Fruit fly (Drosophila melanogaster) whole organism, embryonic: Measurements from ENCODE around the gene MAGE.

Source experiments
- ATbp ChIP-seq: fragments of 200-800 bp; sonication (Bioruptor generic); optimal IDR thresholded peaks from 2 replicates; lab custom pipeline; 2017; ENCODE audit warnings: missing biosample characterization, mild to moderate bottlenecking, missing genetic modification characterization, missing genetic modification reagents
- Adf1 ChIP-seq: fragments of 200-800 bp; sonication (Bioruptor generic); IDR thresholded peaks from 2 replicates; pipeline ENCODE4 v1.3.6; 2022; ENCODE audit warnings: missing biosample characterization, missing genetic modification characterization
- Atf3 ChIP-seq: fragments of 200-800 bp; sonication (Bioruptor generic); optimal IDR thresholded peaks from 3 replicates; lab custom pipeline; 2016; ENCODE audit warnings: missing biosample characterization, missing genetic modification characterization
- BtbVII ChIP-seq: fragments of 200-800 bp; sonication (Bioruptor generic); optimal IDR thresholded peaks from 3 replicates; lab custom pipeline; 2017; ENCODE audit warnings: missing biosample characterization, mild to moderate bottlenecking, missing genetic modification characterization
- CG10209 ChIP-seq: fragments of 200-800 bp; sonication (Bioruptor generic); optimal IDR thresholded peaks from 3 replicates; lab custom pipeline; 2017; ENCODE audit warnings: missing biosample characterization, mild to moderate bottlenecking, missing genetic modification characterization, missing genetic modification reagents
- CG11696 ChIP-seq: fragments of 200-800 bp; sonication (Bioruptor generic); IDR thresholded peaks from 2 replicates; pipeline ENCODE4 v1.3.6; 2022; ENCODE audit warnings: missing biosample characterization, missing genetic modification characterization
- CG12299 ChIP-seq: fragments of 200-800 bp; sonication (Bioruptor generic); optimal IDR thresholded peaks from 2 replicates; lab custom pipeline; 2018; ENCODE audit warnings: missing biosample characterization, mild to moderate bottlenecking, missing genetic modification characterization
- CG12744 ChIP-seq: fragments of 200-800 bp; sonication (Bioruptor generic); optimal IDR thresholded peaks from 2 replicates; lab custom pipeline; 2016; ENCODE audit warnings: missing biosample characterization, missing genetic modification characterization
- CG13123 ChIP-seq: fragments of 200-800 bp; sonication (Bioruptor generic); optimal IDR thresholded peaks from 2 replicates; lab custom pipeline; 2016; ENCODE audit warnings: missing biosample characterization, missing genetic modification characterization
- CG15601 ChIP-seq: fragments of 200-800 bp; sonication (Bioruptor generic); optimal IDR thresholded peaks from 3 replicates; lab custom pipeline; 2019; ENCODE audit warnings: missing biosample characterization, mild to moderate bottlenecking, missing genetic modification characterization, moderate library complexity
- CG18476 ChIP-seq: fragments of 200-800 bp; sonication (Bioruptor generic); optimal IDR thresholded peaks from 2 replicates; lab custom pipeline; 2016; ENCODE audit warnings: missing biosample characterization, mild to moderate bottlenecking, missing genetic modification characterization
- CG2678 ChIP-seq: fragments of 200-800 bp; sonication (Bioruptor generic); optimal IDR thresholded peaks from 3 replicates; lab custom pipeline; 2019; ENCODE audit warnings: missing biosample characterization, mild to moderate bottlenecking, missing genetic modification characterization, moderate library complexity
- CG30020 ChIP-seq: fragments of 200-800 bp; optimal IDR thresholded peaks from 2 replicates; lab custom pipeline; 2019; ENCODE audit warnings: missing biosample characterization, mild to moderate bottlenecking, missing genetic modification characterization, moderate library complexity
- CG30403 ChIP-seq: fragments of 200-800 bp; sonication (Bioruptor generic); optimal IDR thresholded peaks from 3 replicates; lab custom pipeline; 2016; ENCODE audit warnings: missing biosample characterization, missing genetic modification characterization
- CG3726 ChIP-seq: fragments of 200-800 bp; sonication (Bioruptor generic); IDR thresholded peaks from 3 replicates; pipeline ENCODE4, ENCODE4 v1.3.6; 2022; ENCODE audit warnings: missing biosample characterization, missing genetic modification characterization
- CG5180 ChIP-seq: fragments of 200-800 bp; sonication (Bioruptor generic); optimal IDR thresholded peaks from 3 replicates; lab custom pipeline; 2017; ENCODE audit warnings: missing biosample characterization, missing genetic modification characterization, mild to moderate bottlenecking, moderate library complexity, missing genetic modification reagents
- CG6654 ChIP-seq: fragments of 200-800 bp; sonication (Bioruptor generic); optimal IDR thresholded peaks from 2 replicates; lab custom pipeline; 2017; ENCODE audit warnings: missing biosample characterization, mild to moderate bottlenecking, missing genetic modification characterization
- CG7963 ChIP-seq: fragments of 200-800 bp; sonication (Bioruptor generic); IDR thresholded peaks from 3 replicates; pipeline ENCODE4 v1.3.6; 2022; ENCODE audit warnings: missing biosample characterization, missing genetic modification characterization; ENCODE audit not compliant: partially characterized antibody
- CG9609 ChIP-seq: fragments of 200-800 bp; sonication (Bioruptor generic); optimal IDR thresholded peaks from 3 replicates; lab custom pipeline; 2016; ENCODE audit warnings: missing biosample characterization, missing genetic modification characterization
- CG9727 ChIP-seq: fragments of 200-800 bp; sonication (Bioruptor generic); optimal IDR thresholded peaks from 3 replicates; lab custom pipeline; 2017; ENCODE audit warnings: missing biosample characterization, mild to moderate bottlenecking, missing genetic modification characterization
- Dek ChIP-seq: fragments of 200-800 bp; sonication (Bioruptor generic); optimal IDR thresholded peaks from 3 replicates; lab custom pipeline; 2019; ENCODE audit warnings: missing biosample characterization, mild to moderate bottlenecking, missing genetic modification characterization, moderate library complexity
- Ets97D ChIP-seq: fragments of 200-800 bp; sonication (Bioruptor generic); optimal IDR thresholded peaks from 3 replicates; lab custom pipeline; 2016; ENCODE audit warnings: missing biosample characterization, missing genetic modification characterization
- Hmx ChIP-seq: fragments of 200-800 bp; sonication (Bioruptor generic); optimal IDR thresholded peaks from 2 replicates; lab custom pipeline; 2016; ENCODE audit warnings: missing biosample characterization, missing genetic modification characterization
- Hsf ChIP-seq: fragments of 200-800 bp; sonication (Bioruptor generic); optimal IDR thresholded peaks from 3 replicates; lab custom pipeline; 2016; ENCODE audit warnings: missing biosample characterization, missing genetic modification characterization
- Lhr ChIP-seq: fragments of 200-800 bp; sonication (Bioruptor generic); optimal IDR thresholded peaks from 3 replicates; lab custom pipeline; 2017; ENCODE audit warnings: mild to moderate bottlenecking, missing biosample characterization, missing genetic modification reagents, missing genetic modification characterization
- MESR4 ChIP-seq: fragments of 200-800 bp; sonication (Bioruptor generic); optimal IDR thresholded peaks from 2 replicates; lab custom pipeline; 2018; ENCODE audit warnings: missing biosample characterization, mild to moderate bottlenecking, missing genetic modification characterization, moderate library complexity
- Med ChIP-seq: fragments of 200-800 bp; sonication (Bioruptor generic); peaks from one replicate; lab custom pipeline; 2016; ENCODE audit warnings: missing biosample characterization, missing genetic modification characterization, mild to moderate bottlenecking, inconsistent platforms, moderate library complexity
- Meics ChIP-seq: fragments of 200-800 bp; sonication (Bioruptor generic); optimal IDR thresholded peaks from 2 replicates; lab custom pipeline; 2017; ENCODE audit warnings: missing biosample characterization, mild to moderate bottlenecking, missing genetic modification characterization
- Side ChIP-seq: fragments of 200-800 bp; sonication (Bioruptor generic); optimal IDR thresholded peaks from 2 replicates; lab custom pipeline; 2016; ENCODE audit warnings: missing biosample characterization, missing genetic modification characterization
- Six4 ChIP-seq: fragments of 200-800 bp; sonication (Bioruptor generic); optimal IDR thresholded peaks from 2 replicates; lab custom pipeline; 2016; ENCODE audit warnings: missing biosample characterization, missing genetic modification characterization
- Sox102F ChIP-seq: fragments of 200-800 bp; sonication (Bioruptor generic); optimal IDR thresholded peaks from 2 replicates; lab custom pipeline; 2018; ENCODE audit warnings: missing biosample characterization, mild to moderate bottlenecking, missing genetic modification characterization, moderate library complexity
- Sry-δ ChIP-seq: fragments of 200-800 bp; sonication (Bioruptor generic); optimal IDR thresholded peaks from 2 replicates; lab custom pipeline; 2016; ENCODE audit warnings: missing biosample characterization, missing genetic modification characterization
- Stat92E ChIP-seq, 3 experiments: fragments of >200 bp in 2 of 3; fragments of 200-800 bp in 1 of 3; sonication (Bioruptor generic) in 1 of 3; optimal IDR thresholded peaks; 2 replicates each; lab custom pipeline; 2017 to 2019; ENCODE audit warnings: missing biosample characterization in 3 of 3, missing genetic modification characterization in 3 of 3, mild to moderate bottlenecking in 1 of 3, moderate library complexity in 1 of 3
- ap ChIP-seq: fragments of 200-800 bp; sonication (Bioruptor generic); IDR thresholded peaks from 2 replicates; pipeline ENCODE4 v1.3.6; 2022; ENCODE audit warnings: missing biosample characterization, missing genetic modification characterization
- bab2 ChIP-seq: fragments of 200-800 bp; sonication (Bioruptor generic); optimal IDR thresholded peaks from 2 replicates; lab custom pipeline; 2016; ENCODE audit warnings: missing biosample characterization, missing genetic modification characterization
- caup ChIP-seq: fragments of 200-800 bp; sonication (Bioruptor generic); optimal IDR thresholded peaks from 3 replicates; lab custom pipeline; 2017; ENCODE audit warnings: missing biosample characterization, mild to moderate bottlenecking, missing genetic modification characterization, moderate library complexity; ENCODE audit not compliant: severe bottlenecking
- chm ChIP-seq: fragments of 200-800 bp; sonication (Bioruptor generic); IDR thresholded peaks from 2 replicates; pipeline ENCODE4 v1.3.6; 2022; ENCODE audit warnings: missing biosample characterization, missing genetic modification characterization
- ems ChIP-seq: fragments of 200-800 bp; sonication (Bioruptor generic); optimal IDR thresholded peaks from 3 replicates; lab custom pipeline; 2016; ENCODE audit warnings: missing biosample characterization, missing genetic modification characterization
- ham ChIP-seq: fragments of 200-800 bp; sonication (Bioruptor generic); IDR thresholded peaks from 2 replicates; pipeline ENCODE4 v1.3.6; 2022; ENCODE audit warnings: missing biosample characterization, missing genetic modification characterization
- hbn ChIP-seq: fragments of 200-800 bp; sonication (Bioruptor generic); IDR thresholded peaks from 2 replicates; pipeline ENCODE4 v1.3.6; 2022; ENCODE audit warnings: missing biosample characterization, missing genetic modification characterization; ENCODE audit not compliant: partially characterized antibody
- ind ChIP-seq: fragments of 200-800 bp; sonication (Bioruptor generic); optimal IDR thresholded peaks from 3 replicates; lab custom pipeline; 2016; ENCODE audit warnings: missing biosample characterization, missing genetic modification characterization
- nerfin-2 ChIP-seq: fragments of 200-800 bp; sonication (Bioruptor generic); IDR thresholded peaks from 2 replicates; pipeline ENCODE4 v1.3.6; 2022; ENCODE audit warnings: missing biosample characterization, missing genetic modification characterization; ENCODE audit not compliant: partially characterized antibody
- nmo ChIP-seq: fragments of 200-800 bp; sonication (Bioruptor generic); optimal IDR thresholded peaks from 2 replicates; lab custom pipeline; 2018; ENCODE audit warnings: missing biosample characterization, mild to moderate bottlenecking, missing genetic modification characterization, moderate library complexity
- pb ChIP-seq: fragments of 200-800 bp; sonication (Bioruptor generic); optimal IDR thresholded peaks from 3 replicates; lab custom pipeline; 2016; ENCODE audit warnings: missing biosample characterization, missing genetic modification characterization
- pum ChIP-seq: fragments of 200-800 bp; sonication (Bioruptor generic); optimal IDR thresholded peaks from 2 replicates; lab custom pipeline; 2016; ENCODE audit warnings: missing biosample characterization, missing genetic modification characterization
- sens-2 ChIP-seq: fragments of 200-800 bp; sonication (Bioruptor generic); IDR thresholded peaks from 2 replicates; pipeline ENCODE4 v1.3.6; 2022; ENCODE audit warnings: missing biosample characterization, missing genetic modification characterization
- sima ChIP-seq: fragments of 200-800 bp; sonication (Bioruptor generic); optimal IDR thresholded peaks from 2 replicates; lab custom pipeline; 2016; ENCODE audit warnings: missing biosample characterization, missing genetic modification characterization
- tin ChIP-seq: fragments of 200-800 bp; sonication (Bioruptor generic); optimal IDR thresholded peaks from 3 replicates; lab custom pipeline; 2016; ENCODE audit warnings: missing biosample characterization, missing genetic modification characterization
- tx ChIP-seq: fragments of 200-800 bp; sonication (Bioruptor generic); optimal IDR thresholded peaks from 2 replicates; lab custom pipeline; 2016; ENCODE audit warnings: missing biosample characterization, missing genetic modification characterization

The MAGE gene

dm6 chr3R:7108589-7109312, 46.2 kb downstream of the MAGE start (continued):
- peak in 1 of 3 experiments; percentile 96 for TF ChIP-seq Stat92E (GFP tag; optimal IDR thresholded peaks at IDR 0.05; lab: Kevin White, UChicago)
- peak; percentile 86 for TF ChIP-seq CG5180 (GFP tag; lab: Kevin White, UChicago)
- TF ChIP-seq MESR4 (GFP tag; lab: Kevin White, UChicago): peak; percentile 24
- peak; percentile 60 for TF ChIP-seq BtbVII (GFP tag; lab: Kevin White, UChicago)
- TF ChIP-seq Hsf (GFP tag; lab: Kevin White, UChicago): peak; percentile 94
- peak; percentile 90 for TF ChIP-seq pum (GFP tag; lab: Kevin White, UChicago)
- peak; percentile 66 for TF ChIP-seq Ets97D (GFP tag; lab: Kevin White, UChicago)
- TF ChIP-seq pb (GFP tag; lab: Kevin White, UChicago): peak; percentile 82
- peak; percentile 96 for TF ChIP-seq ATbp (GFP tag; lab: Kevin White, UChicago)
- TF ChIP-seq bab2 (GFP tag; lab: Kevin White, UChicago): peak; percentile 93
- no peak for TF ChIP-seq CG11696
- TF ChIP-seq ems (GFP tag; lab: Kevin White, UChicago): peak; percentile 87
- peak; percentile 67 for TF ChIP-seq sima (GFP tag; lab: Kevin White, UChicago)
- TF ChIP-seq caup (GFP tag; lab: Kevin White, UChicago): peak; percentile 63
- peak; percentile 87 for TF ChIP-seq CG30020 (tag; lab: Kevin White, UChicago)
- TF ChIP-seq CG18476: peak; percentile 91
- TF ChIP-seq hbn (GFP tag; lab: Robert Waterston, UW): no peak
- TF ChIP-seq CG15601: peak; percentile 98
- TF ChIP-seq CG7963 (GFP tag; lab: Robert Waterston, UW): no peak
- peak; percentile 99 for TF ChIP-seq nmo (GFP tag; lab: Kevin White, UChicago)
- peak; percentile 74 for TF ChIP-seq CG6654 (GFP tag; lab: Kevin White, UChicago)
- peak; percentile 93 for TF ChIP-seq CG10209 (GFP tag; lab: Kevin White, UChicago)
- TF ChIP-seq CG13123 (GFP tag; lab: Kevin White, UChicago): peak; percentile 93
- peak; percentile 91 for TF ChIP-seq Med
- TF ChIP-seq tin (GFP tag; lab: Kevin White, UChicago): peak; percentile 96
- no peak for TF ChIP-seq ap
- peak; percentile 75 for TF ChIP-seq Meics (GFP tag; lab: Kevin White, UChicago)
- TF ChIP-seq Hmx (GFP tag; lab: Kevin White, UChicago): peak; percentile 77
- TF ChIP-seq CG9609 (GFP tag; lab: Kevin White, UChicago): peak; percentile 87
- TF ChIP-seq CG30403: peak; percentile 95
- peak; percentile 84 for TF ChIP-seq Side (GFP tag; lab: Kevin White, UChicago)
- TF ChIP-seq Sry-δ (GFP tag; lab: Kevin White, UChicago): peak; percentile 57
- TF ChIP-seq chm (GFP tag; lab: Robert Waterston, UW): no peak
- peak; percentile 99 for TF ChIP-seq Sox102F (GFP tag; lab: Kevin White, UChicago)
- no peak for TF ChIP-seq sens-2 (GFP tag; lab: Robert Waterston, UW)
- TF ChIP-seq ind (GFP tag; lab: Kevin White, UChicago): peak; percentile 87
- TF ChIP-seq Adf1 (GFP tag; lab: Robert Waterston, UW): no peak
- TF ChIP-seq Atf3 (GFP tag; lab: Kevin White, UChicago): peak; percentile 92
- TF ChIP-seq ham (GFP tag; lab: Robert Waterston, UW): no peak
- TF ChIP-seq CG12299: peak; percentile 84
- TF ChIP-seq CG3726 (GFP tag; lab: Robert Waterston, UW): no peak
- peak; percentile 94 for TF ChIP-seq Lhr (GFP tag; lab: Kevin White, UChicago)
- TF ChIP-seq CG2678 (tag; lab: Kevin White, UChicago): peak; percentile 96
- TF ChIP-seq Dek (tag; lab: Kevin White, UChicago): peak; percentile 72
- peak; percentile 82 for TF ChIP-seq CG12744 (GFP tag; lab: Kevin White, UChicago)
- TF ChIP-seq tx: peak; percentile 85
- no peak for TF ChIP-seq nerfin-2 (GFP tag; lab: Robert Waterston, UW)
- peak; percentile 98 for TF ChIP-seq CG9727 (GFP tag; lab: Kevin White, UChicago)
- peak; percentile 96 for TF ChIP-seq Six4 (GFP tag; lab: Kevin White, UChicago)
